Fruit fly (Drosophila melanogaster) S2 (cell line): ENCODE results near the gene CG42758.

Source experiments
- CG8478 ChIP-seq: fragments of >200 bp; optimal IDR thresholded peaks from 2 replicates; lab custom pipeline; 2018
- CTCF ChIP-seq, 2 experiments: fragments of >200 bp; optimal IDR thresholded peaks; 2 replicates each; lab custom pipeline; 2018

CG42758 gene

dm6 chr3L:14547811-14548765 is 19.2 kb upstream of the CG42758 start:
- TF ChIP-seq CG8478 (no peak), CTCF (optimal IDR thresholded peaks at IDR 0.05; lab: Kevin White, UChicago) (no peak)

- TF ChIP-seq CTCF (optimal IDR thresholded peaks at IDR 0.05; lab: Kevin White, UChicago) (no peak), CG8478 (no peak)
Measured at dm6 chr3L:14549215-14549614, 18.0 kb upstream of the CG42758 start.

- no peak for TF ChIP-seq CG8478
- no peak for TF ChIP-seq CTCF (optimal IDR thresholded peaks at IDR 0.05; lab: Kevin White, UChicago)
Measured at dm6 chr3L:14549958-14550357, 17.3 kb upstream of the CG42758 start.

- TF ChIP-seq CG8478: no peak
- no peak for TF ChIP-seq CTCF (optimal IDR thresholded peaks at IDR 0.05; lab: Kevin White, UChicago)
Measured at dm6 chr3L:14550839-14551415, 16.3 kb upstream of the CG42758 start, which contains the start of gene Gbs-70E. Gene Gbs-70E, minus strand, starts transcription at chr3L:14550975.

DNA sequence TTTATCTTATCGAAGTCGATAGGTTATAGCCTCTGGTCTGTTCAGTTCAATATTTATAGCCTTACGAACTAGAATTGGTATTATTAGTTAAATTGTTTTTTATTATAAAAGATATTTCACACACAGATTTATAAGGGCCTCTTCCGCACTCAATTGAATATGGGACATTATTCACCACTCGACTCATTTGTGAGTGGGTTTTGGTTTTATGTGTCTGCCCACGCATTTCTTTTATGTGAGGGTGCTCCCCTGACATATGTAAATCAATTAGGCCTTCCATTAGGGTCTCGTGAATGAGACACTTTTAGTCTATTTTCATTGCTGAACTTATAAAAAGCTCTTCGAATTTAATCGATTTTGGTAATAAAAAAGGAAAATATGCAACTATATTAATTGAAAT is 15.6 kb upstream of the CG42758 start:
- TF ChIP-seq CTCF (optimal IDR thresholded peaks at IDR 0.05; lab: Kevin White, UChicago): no peak
- TF ChIP-seq CG8478: no peak

DNA sequence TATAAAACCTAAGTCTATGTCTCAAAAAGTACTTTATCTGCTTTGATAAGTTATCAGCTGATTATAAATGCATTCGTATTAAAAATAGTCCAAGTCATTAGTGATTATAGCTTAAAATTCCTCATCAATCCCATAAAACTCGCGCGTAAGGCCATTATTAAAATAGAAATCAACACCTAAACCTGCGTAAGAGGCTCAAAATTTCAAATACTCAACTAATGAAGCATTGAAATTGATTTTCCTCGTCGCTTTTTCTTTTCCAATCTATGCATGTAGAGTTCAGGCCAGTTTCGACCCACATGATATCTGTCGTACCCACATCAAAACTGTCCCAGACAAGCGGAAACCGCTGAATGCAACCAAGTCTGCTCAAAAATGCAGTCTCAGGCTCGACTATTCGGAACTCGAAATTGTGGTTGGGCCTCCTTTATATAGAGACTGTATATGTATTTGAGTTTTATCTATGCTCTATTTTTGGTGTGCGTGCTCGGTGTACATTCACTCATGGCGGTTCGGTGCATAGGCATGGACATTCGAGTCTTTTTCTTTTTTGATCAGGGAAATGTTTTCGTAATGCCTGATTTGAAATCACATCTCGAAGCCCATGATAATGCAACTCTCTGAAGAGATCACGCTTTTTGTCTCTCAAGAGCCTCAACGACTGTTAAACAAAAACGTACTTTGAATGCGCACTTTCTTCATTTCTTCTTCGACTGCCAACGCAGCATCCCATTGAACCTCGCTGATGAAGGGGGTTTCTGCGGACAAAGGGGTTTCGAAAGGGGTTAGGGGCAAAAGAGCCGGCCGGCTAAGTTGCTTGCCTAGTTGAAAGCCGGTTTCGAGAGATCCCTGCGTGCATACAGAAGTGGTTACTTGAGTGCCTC is 15.0 kb upstream of the CG42758 start:
- TF ChIP-seq CG8478 (no peak), CTCF (optimal IDR thresholded peaks at IDR 0.05; lab: Kevin White, UChicago) (no peak)

dm6 chr3L:14552925-14553239 is 14.4 kb upstream of the CG42758 start:
- no peak for TF ChIP-seq CTCF (optimal IDR thresholded peaks at IDR 0.05; lab: Kevin White, UChicago)
- TF ChIP-seq CG8478: no peak

DNA sequence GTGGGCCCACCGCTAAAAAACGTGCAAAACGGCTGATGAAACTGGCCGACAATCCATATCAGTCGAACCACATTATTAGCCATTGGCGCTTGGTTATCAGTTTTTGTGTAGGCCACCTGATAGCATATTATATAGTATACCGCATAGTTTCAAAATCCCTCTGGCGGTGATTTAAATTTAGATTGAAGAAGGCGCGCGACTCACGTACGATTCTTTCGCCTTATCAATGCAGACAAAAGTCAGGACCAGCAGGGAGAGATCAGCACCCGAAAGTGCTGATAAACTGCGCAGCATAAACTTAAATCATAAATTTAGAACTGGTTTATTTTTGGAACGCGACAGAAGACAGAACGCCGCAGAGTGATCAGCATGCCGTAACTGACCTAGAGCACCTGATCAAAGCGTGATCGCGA is 13.3 kb upstream of the CG42758 start:
- TF ChIP-seq CG8478 (no peak), CTCF (optimal IDR thresholded peaks at IDR 0.05; lab: Kevin White, UChicago) (no peak)

- no peak for TF ChIP-seq CG8478
- TF ChIP-seq CTCF (optimal IDR thresholded peaks at IDR 0.05; lab: Kevin White, UChicago): no peak
Measured at dm6 chr3L:14555052-14555451, 12.2 kb upstream of the CG42758 start.

DNA sequence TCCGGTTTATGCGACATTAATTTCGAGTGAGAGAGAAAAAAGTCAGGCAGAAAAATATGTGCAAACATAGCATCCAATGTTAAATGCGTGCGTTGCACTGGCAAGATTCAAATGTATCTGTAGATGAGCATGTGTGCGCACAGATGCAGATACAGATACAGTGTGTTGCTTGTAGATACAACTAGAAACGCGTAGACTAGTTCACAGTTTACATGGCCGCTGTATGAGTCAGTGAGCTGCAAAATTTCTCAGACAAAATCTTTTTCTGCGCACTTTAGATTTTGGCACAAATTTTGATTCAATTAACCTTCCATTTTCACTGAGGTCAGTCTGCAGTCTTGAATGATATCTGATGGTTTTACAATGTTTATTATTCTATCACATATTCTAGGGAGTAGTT is 11.1 kb upstream of the CG42758 start:
- no peak for TF ChIP-seq CG8478
- TF ChIP-seq CTCF (optimal IDR thresholded peaks at IDR 0.05; lab: Kevin White, UChicago): no peak

DNA sequence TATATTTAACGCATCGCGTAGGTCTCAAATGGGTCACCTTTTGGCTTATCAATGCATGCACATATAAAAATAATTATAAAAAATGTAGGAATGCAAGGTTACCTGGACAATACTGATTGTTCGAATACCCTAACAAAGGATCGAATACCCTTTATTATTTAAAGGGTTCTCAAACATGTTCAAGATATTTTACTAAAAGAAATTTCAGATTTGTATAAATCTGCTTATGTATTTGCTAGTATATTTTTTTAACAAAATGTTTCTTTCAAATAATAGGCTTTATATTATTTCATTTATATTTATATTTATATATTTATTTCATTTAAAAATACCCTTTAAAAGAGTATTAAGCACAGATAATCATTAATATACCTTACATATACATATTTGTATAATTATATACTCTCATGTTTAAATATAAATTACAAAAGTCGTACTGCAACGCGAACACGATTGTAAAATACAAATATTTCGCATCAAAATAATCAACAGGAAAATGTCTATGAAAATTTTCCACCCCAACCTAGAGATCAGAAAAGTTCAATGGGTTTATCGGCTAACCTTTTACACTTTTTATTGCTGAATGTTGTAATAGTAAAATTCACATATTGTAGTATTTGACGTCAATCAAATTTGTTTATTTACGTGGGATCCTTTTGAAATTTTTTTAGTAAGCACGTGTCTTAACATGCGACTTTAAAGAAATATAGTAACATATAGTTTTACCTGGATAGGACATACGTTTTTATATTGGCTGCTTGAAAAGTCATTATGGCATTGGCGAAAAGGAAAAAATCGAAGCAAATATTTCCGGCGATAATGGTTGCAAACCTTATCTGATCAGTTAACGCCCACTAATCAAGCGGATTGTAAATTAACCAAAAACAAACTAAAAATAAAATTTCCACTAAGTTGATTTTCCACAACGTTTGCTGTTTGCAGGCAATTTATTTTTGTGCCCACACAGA is 10.2 kb upstream of the CG42758 start:
- no peak for TF ChIP-seq CG8478
- no peak for TF ChIP-seq CTCF (optimal IDR thresholded peaks at IDR 0.05; lab: Kevin White, UChicago)

dm6 chr3L:14558018-14558417 is 9.2 kb upstream of the CG42758 start:
- TF ChIP-seq CG8478 (no peak), CTCF (optimal IDR thresholded peaks at IDR 0.05; lab: Kevin White, UChicago) (no peak)

- TF ChIP-seq CG8478 (no peak), CTCF (optimal IDR thresholded peaks at IDR 0.05; lab: Kevin White, UChicago) (no peak)
Measured at dm6 chr3L:14558947-14559509, 8.2 kb upstream of the CG42758 start.

DNA sequence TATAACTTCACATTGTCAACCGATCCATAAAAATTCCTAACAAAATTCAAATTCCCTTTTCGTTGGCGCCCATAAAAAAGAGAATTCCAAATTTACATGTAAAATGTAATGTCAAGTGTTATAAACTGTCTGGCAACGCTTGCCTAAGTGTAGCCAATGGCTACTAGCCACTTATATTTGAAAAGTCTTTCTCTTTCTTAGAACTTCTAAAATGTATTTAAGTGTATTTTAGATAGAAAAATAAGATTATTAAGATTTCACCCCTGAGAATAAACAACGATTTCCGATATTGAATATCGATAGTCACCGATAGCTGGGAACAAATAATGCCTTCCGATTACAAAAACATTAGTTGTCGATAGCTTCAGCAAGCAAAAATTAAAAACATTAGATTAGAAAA is 7.6 kb upstream of the CG42758 start, which contains the start of gene CG34039:
CG34039 (plus strand) TSS at position 342 of the 400 bp plus-strand sequence.
- TF ChIP-seq CTCF (optimal IDR thresholded peaks at IDR 0.05; lab: Kevin White, UChicago) (no peak), CG8478 (no peak)
